Worm (Caenorhabditis elegans) whole organism, young adult: ENCODE results near the gene slc-25A26.

Experiments
- B0035.1 ChIP-seq: sonication (generic microtip); optimal IDR thresholded peaks from 2 replicates; lab custom pipeline; 2016; ENCODE audit warnings: missing genetic modification characterization, mild to moderate bottlenecking, missing compliant biosample characterization, missing genotype, missing genetic modification reagents
- B0336.3 ChIP-seq: fragments of 200-800 bp; sonication (Bioruptor generic); IDR thresholded peaks from 2 replicates; pipeline ENCODE4 v1.3.6; 2022; ENCODE audit warnings: missing genetic modification characterization, missing compliant biosample characterization
- C06A6.2 ChIP-seq: fragments of 200-800 bp; sonication (Bioruptor generic); conservative IDR thresholded peaks from 2 replicates; pipeline ENCODE4 v1.3.6; 2022; ENCODE audit warnings: missing genetic modification characterization, missing compliant biosample characterization
- F22D6.2 ChIP-seq: sonication (generic microtip); optimal IDR thresholded peaks from 2 replicates; lab custom pipeline; 2016; ENCODE audit warnings: mild to moderate bottlenecking, missing genetic modification characterization, missing compliant biosample characterization
- F23B12.7 ChIP-seq: sonication (generic microtip); optimal IDR thresholded peaks from 2 replicates; lab custom pipeline; 2017; ENCODE audit warnings: missing genetic modification characterization, mild to moderate bottlenecking, missing compliant biosample characterization, antibody characterized with exemption, moderate library complexity; ENCODE audit not compliant: insufficient read depth
- F37B4.10 ChIP-seq: fragments of 200-800 bp; sonication (Bioruptor generic); IDR thresholded peaks from 2 replicates; pipeline ENCODE4 v1.3.6; 2022; ENCODE audit warnings: missing genetic modification characterization, missing compliant biosample characterization
- F49E8.2 ChIP-seq: sonication (generic microtip); optimal IDR thresholded peaks from 3 replicates; lab custom pipeline; 2017; ENCODE audit warnings: missing genetic modification characterization, mild to moderate bottlenecking, missing compliant biosample characterization, antibody characterized with exemption, moderate library complexity; ENCODE audit not compliant: insufficient read depth
- F52B5.7 ChIP-seq: sonication (generic microtip); optimal IDR thresholded peaks from 2 replicates; lab custom pipeline; 2016; ENCODE audit warnings: mild to moderate bottlenecking, missing genetic modification characterization, missing compliant biosample characterization
- K12H6.12 ChIP-seq: fragments of 200-800 bp; sonication (Bioruptor generic); optimal IDR thresholded peaks from 2 replicates; lab custom pipeline; 2018; ENCODE audit warnings: mild to moderate bottlenecking, missing genetic modification characterization, missing compliant biosample characterization
- Y56A3A.18 ChIP-seq: fragments of 200-800 bp; sonication (Bioruptor generic); IDR thresholded peaks from 2 replicates; pipeline ENCODE4 v1.3.6; 2022; ENCODE audit warnings: missing genetic modification reagents, missing genetic modification characterization, missing compliant biosample characterization
- Y67H2A.10 ChIP-seq: fragments of 200-800 bp; sonication (Bioruptor generic); conservative IDR thresholded peaks from 2 replicates; pipeline ENCODE4 v1.3.6; 2022; ENCODE audit warnings: missing genetic modification reagents, missing genetic modification characterization, missing compliant biosample characterization
- akir-1 ChIP-seq: fragments of 200-800 bp; sonication (Bioruptor generic); optimal IDR thresholded peaks from 2 replicates; lab custom pipeline; 2018; ENCODE audit warnings: mild to moderate bottlenecking, missing genetic modification characterization, moderate library complexity, missing compliant biosample characterization
- aptf-2 ChIP-seq: fragments of 200-800 bp; sonication (Bioruptor generic); conservative IDR thresholded peaks from 2 replicates; pipeline ENCODE4 v1.3.6; 2022; ENCODE audit warnings: missing genetic modification reagents, missing genetic modification characterization, missing compliant biosample characterization
- aptf-3 ChIP-seq: fragments of 200-800 bp; sonication (Bioruptor generic); IDR thresholded peaks from 2 replicates; pipeline ENCODE4 v1.3.6; 2022; ENCODE audit warnings: missing genetic modification characterization, missing compliant biosample characterization
- atf-7 ChIP-seq: sonication (generic microtip); optimal IDR thresholded peaks from 2 replicates; lab custom pipeline; 2017; ENCODE audit warnings: mild to moderate bottlenecking, missing genetic modification characterization, missing compliant biosample characterization
- attf-3 ChIP-seq: fragments of 200-800 bp; sonication (Bioruptor generic); conservative IDR thresholded peaks from 2 replicates; pipeline ENCODE4 v1.3.6; 2022; ENCODE audit warnings: missing genetic modification reagents, missing genetic modification characterization, missing compliant biosample characterization
- attf-5 ChIP-seq: fragments of 200-800 bp; sonication (Bioruptor generic); optimal IDR thresholded peaks from 2 replicates; lab custom pipeline; 2018; ENCODE audit warnings: mild to moderate bottlenecking, missing genetic modification characterization, missing compliant biosample characterization
- ccch-3 ChIP-seq: fragments of 200-800 bp; sonication (Bioruptor generic); optimal IDR thresholded peaks from 2 replicates; lab custom pipeline; 2018; ENCODE audit warnings: mild to moderate bottlenecking, missing genetic modification characterization, missing compliant biosample characterization
- cebp-2 ChIP-seq: fragments of 200-800 bp; sonication (Bioruptor generic); IDR thresholded peaks from 2 replicates; pipeline ENCODE4 v1.3.6; 2022; ENCODE audit warnings: missing genetic modification characterization, missing compliant biosample characterization
- ceh-79 ChIP-seq: sonication (generic microtip); optimal IDR thresholded peaks from 2 replicates; lab custom pipeline; 2017; ENCODE audit warnings: mild to moderate bottlenecking, missing genetic modification characterization, missing compliant biosample characterization
- die-1 ChIP-seq: sonication (generic microtip); optimal IDR thresholded peaks from 2 replicates; lab custom pipeline; 2016; ENCODE audit warnings: missing genotype, mild to moderate bottlenecking, missing genetic modification characterization, missing compliant biosample characterization
- dpl-1 ChIP-seq: fragments of 150-350 bp; optimal IDR thresholded peaks from 2 replicates; lab custom pipeline; 2014; ENCODE audit warnings: missing biosample characterization, missing genetic modification reagents, missing genetic modification characterization
- egl-18 ChIP-seq: fragments of 200-800 bp; sonication (Bioruptor generic); IDR thresholded peaks from 2 replicates; pipeline ENCODE4 v1.3.6; 2022; ENCODE audit warnings: missing genetic modification reagents, missing genetic modification characterization, missing compliant biosample characterization
- him-1 ChIP-seq: sonication (generic microtip); optimal IDR thresholded peaks from 2 replicates; lab custom pipeline; 2016; ENCODE audit warnings: missing genotype, missing genetic modification reagents, missing genetic modification characterization, missing compliant biosample characterization
- hlh-26 ChIP-seq: fragments of 200-800 bp; sonication (Bioruptor generic); conservative IDR thresholded peaks from 2 replicates; pipeline ENCODE4 v1.3.6; 2022; ENCODE audit warnings: missing genetic modification reagents, missing genetic modification characterization, missing compliant biosample characterization
- hmg-20 ChIP-seq: fragments of 200-800 bp; sonication (Bioruptor generic); IDR thresholded peaks from 2 replicates; pipeline ENCODE4 v1.3.6; 2022; ENCODE audit warnings: missing genetic modification reagents, missing genetic modification characterization, missing compliant biosample characterization
- hsf-1 ChIP-seq: fragments of 200-800 bp; sonication (Bioruptor generic); IDR thresholded peaks from 2 replicates; pipeline ENCODE4 v1.3.6; 2022; ENCODE audit warnings: missing genetic modification reagents, missing genetic modification characterization, missing compliant biosample characterization
- lag-1 ChIP-seq: fragments of 200-800 bp; sonication (Bioruptor generic); IDR thresholded peaks from 2 replicates; pipeline ENCODE4 v1.3.6; 2022; ENCODE audit warnings: missing genetic modification reagents, missing genetic modification characterization, missing compliant biosample characterization
- let-607 ChIP-seq, 2 experiments: fragments of 200-800 bp in 1 of 2; sonication (Bioruptor generic) in 1 of 2; sonication (generic microtip) in 1 of 2; optimal IDR thresholded peaks; 2 replicates each; lab custom pipeline; 2016 to 2018; ENCODE audit warnings: mild to moderate bottlenecking in 2 of 2, missing compliant biosample characterization in 2 of 2, missing genetic modification characterization in 2 of 2, moderate library complexity in 2 of 2, missing genotype in 1 of 2
- lin-26 ChIP-seq: fragments of 200-800 bp; sonication (Bioruptor generic); IDR thresholded peaks from 2 replicates; pipeline ENCODE4 v1.3.6; 2022; ENCODE audit warnings: missing genetic modification reagents, missing genetic modification characterization, missing compliant biosample characterization
- lin-35 ChIP-seq, 3 experiments: fragments of 150-350 bp in 2 of 3; sonication (generic microtip) in 1 of 3; optimal IDR thresholded peaks; 2 replicates each; lab custom pipeline; 2014 to 2018; ENCODE audit warnings: missing biosample characterization in 3 of 3, missing genetic modification characterization in 3 of 3, missing genetic modification reagents in 3 of 3
- lir-1 ChIP-seq: fragments of 200-800 bp; sonication (Bioruptor generic); conservative IDR thresholded peaks from 2 replicates; pipeline ENCODE4 v1.3.6; 2022; ENCODE audit warnings: missing genetic modification reagents, missing genetic modification characterization, missing compliant biosample characterization
- lsl-1 ChIP-seq: fragments of 200-800 bp; sonication (Bioruptor generic); optimal IDR thresholded peaks from 2 replicates; lab custom pipeline; 2018; ENCODE audit warnings: mild to moderate bottlenecking, missing genetic modification characterization, moderate library complexity, missing compliant biosample characterization
- madf-8 ChIP-seq: fragments of 200-800 bp; sonication (Bioruptor generic); conservative IDR thresholded peaks from 2 replicates; pipeline ENCODE4 v1.3.6; 2022; ENCODE audit warnings: missing genetic modification reagents, missing genetic modification characterization, missing compliant biosample characterization
- mes-4 ChIP-seq: sonication (generic microtip); optimal IDR thresholded peaks from 2 replicates; lab custom pipeline; 2016; ENCODE audit warnings: missing genotype, missing genetic modification characterization, missing compliant biosample characterization
- nfyb-1 ChIP-seq: fragments of 200-800 bp; sonication (Bioruptor generic); IDR thresholded peaks from 2 replicates; pipeline ENCODE4 v1.3.6; 2022; ENCODE audit warnings: missing genetic modification reagents, missing genetic modification characterization, missing compliant biosample characterization
- nhr-27 ChIP-seq: fragments of 200-800 bp; sonication (Bioruptor generic); optimal IDR thresholded peaks from 2 replicates; lab custom pipeline; 2018; ENCODE audit warnings: mild to moderate bottlenecking, missing genetic modification characterization, moderate library complexity, missing compliant biosample characterization
- nhr-80 ChIP-seq: sonication (generic microtip); optimal IDR thresholded peaks from 2 replicates; lab custom pipeline; 2016; ENCODE audit warnings: missing genetic modification characterization, missing compliant biosample characterization
- nhr-90 ChIP-seq: sonication (generic microtip); optimal IDR thresholded peaks from 2 replicates; lab custom pipeline; 2016; ENCODE audit warnings: missing genotype, mild to moderate bottlenecking, missing genetic modification characterization, missing compliant biosample characterization
- pbrm-1 ChIP-seq: fragments of 200-800 bp; sonication (Bioruptor generic); IDR thresholded peaks from 2 replicates; pipeline ENCODE4 v1.3.6; 2022; ENCODE audit warnings: missing genetic modification reagents, missing genetic modification characterization, missing compliant biosample characterization
- sdz-38 ChIP-seq: sonication (generic microtip); optimal IDR thresholded peaks from 2 replicates; lab custom pipeline; 2016; ENCODE audit warnings: missing genotype, missing genetic modification characterization, missing compliant biosample characterization
- snpc-1.1 ChIP-seq: sonication (generic microtip); optimal IDR thresholded peaks from 2 replicates; lab custom pipeline; 2017; ENCODE audit warnings: missing genetic modification characterization, mild to moderate bottlenecking, missing compliant biosample characterization, antibody characterized with exemption, moderate library complexity, missing genotype, missing genetic modification reagents; ENCODE audit not compliant: insufficient read depth
- somi-1 ChIP-seq: fragments of 200-800 bp; sonication (Bioruptor generic); optimal IDR thresholded peaks from 2 replicates; lab custom pipeline; 2018; ENCODE audit warnings: mild to moderate bottlenecking, missing genetic modification characterization, missing compliant biosample characterization
- tbx-9 ChIP-seq: sonication (generic microtip); optimal IDR thresholded peaks from 2 replicates; lab custom pipeline; 2016; ENCODE audit warnings: borderline replicate concordance, missing genetic modification characterization, inconsistent platforms, missing compliant biosample characterization
- zfh-2 ChIP-seq: fragments of 200-800 bp; sonication (Bioruptor generic); conservative IDR thresholded peaks from 2 replicates; pipeline ENCODE4 v1.3.6; 2022; ENCODE audit warnings: missing genetic modification reagents, missing genetic modification characterization, missing compliant biosample characterization
- ztf-18 ChIP-seq: sonication (generic microtip); optimal IDR thresholded peaks from 2 replicates; lab custom pipeline; 2016; ENCODE audit warnings: missing genotype, mild to moderate bottlenecking, missing genetic modification characterization, missing compliant biosample characterization
- ztf-22 ChIP-seq: fragments of 200-800 bp; sonication (Bioruptor generic); optimal IDR thresholded peaks from 2 replicates; lab custom pipeline; 2018; ENCODE audit warnings: mild to moderate bottlenecking, missing genetic modification characterization, moderate library complexity, missing compliant biosample characterization
- ztf-26 ChIP-seq: sonication (generic microtip); optimal IDR thresholded peaks from 2 replicates; lab custom pipeline; 2017; ENCODE audit warnings: missing genetic modification characterization, missing compliant biosample characterization
- ztf-6 ChIP-seq: fragments of 200-800 bp; sonication (Bioruptor generic); IDR thresholded peaks from 2 replicates; pipeline ENCODE4 v1.3.6; 2022; ENCODE audit warnings: missing genetic modification reagents, missing genetic modification characterization, missing compliant biosample characterization

Gene slc-25A26

ce11 chrIV:8888525-8889026, 41.7 kb upstream of the slc-25A26 start, which contains the start of gene oma-1 (continued):
- TF ChIP-seq nhr-27 (tag; lab: Kevin White, UChicago): no peak
- peak; percentile 49 for TF ChIP-seq ztf-18 (tag; lab: Kevin White, UChicago)
- no peak for TF ChIP-seq ztf-26 (tag; lab: Kevin White, UChicago)
- no peak for TF ChIP-seq attf-5 (GFP tag; lab: Kevin White, UChicago)
- no peak for TF ChIP-seq hlh-26
- no peak for TF ChIP-seq ztf-22 (GFP tag; lab: Kevin White, UChicago)
- TF ChIP-seq mes-4 (tag; lab: Kevin White, UChicago): no peak
- TF ChIP-seq atf-7 (tag; lab: Kevin White, UChicago): no peak
- TF ChIP-seq Y56A3A.18 (GFP tag; lab: Robert Waterston, UW): no peak
- no peak for TF ChIP-seq Y67H2A.10
- no peak for TF ChIP-seq aptf-3 (GFP tag; lab: Robert Waterston, UW)
- TF ChIP-seq madf-8 (GFP tag; lab: Robert Waterston, UW): peak; percentile 98
- no peak for TF ChIP-seq sdz-38 (tag; lab: Kevin White, UChicago)
- TF ChIP-seq nhr-80 (tag; lab: Kevin White, UChicago): no peak
- no peak for TF ChIP-seq lir-1 (GFP tag; lab: Robert Waterston, UW)
- TF ChIP-seq cebp-2 (GFP tag; lab: Robert Waterston, UW): no peak
- TF ChIP-seq F52B5.7 (tag; lab: Kevin White, UChicago): no peak
- no peak; the same call in 1 of the 2 replicates for TF ChIP-seq pbrm-1 (GFP tag; lab: Robert Waterston, UW)
- peak; percentile 83 for TF ChIP-seq dpl-1 (GFP tag; lab: Kevin White, UChicago)
- no peak for TF ChIP-seq nhr-90 (tag; lab: Kevin White, UChicago)
- TF ChIP-seq C06A6.2 (GFP tag; lab: Robert Waterston, UW): no peak
- no peak for TF ChIP-seq him-1 (tag; lab: Kevin White, UChicago)
- no peak for TF ChIP-seq lin-26 (GFP tag; lab: Robert Waterston, UW)
- peak; percentile 56; the same call in 1 of the 2 replicates for TF ChIP-seq attf-3 (GFP tag; lab: Robert Waterston, UW)
- no peak for TF ChIP-seq F37B4.10 (GFP tag; lab: Robert Waterston, UW)
- no peak for TF ChIP-seq somi-1
- peak; percentile 99 for TF ChIP-seq lsl-1
- TF ChIP-seq lin-35 (GFP tag; optimal IDR thresholded peaks at IDR 0.05; lab: Kevin White, UChicago): peak in 1 of 3 experiments; percentile 64
- TF ChIP-seq K12H6.12 (tag; lab: Kevin White, UChicago): no peak
- TF ChIP-seq snpc-1.1 (tag; lab: Kevin White, UChicago): no peak
- no peak for TF ChIP-seq F22D6.2 (tag; lab: Kevin White, UChicago)
- no peak for TF ChIP-seq F23B12.7
- no peak for TF ChIP-seq B0035.1 (tag; lab: Kevin White, UChicago)
- no peak for TF ChIP-seq akir-1 (GFP tag; lab: Kevin White, UChicago)
- TF ChIP-seq die-1 (tag; lab: Kevin White, UChicago): no peak
- TF ChIP-seq hmg-20 (GFP tag; lab: Robert Waterston, UW): no peak
- TF ChIP-seq tbx-9 (tag; lab: Kevin White, UChicago): no peak
- TF ChIP-seq ccch-3 (GFP tag; lab: Kevin White, UChicago): no peak
- TF ChIP-seq let-607 (tag; optimal IDR thresholded peaks at IDR 0.05; lab: Kevin White, UChicago): no peak
- TF ChIP-seq B0336.3: no peak
- TF ChIP-seq ztf-6 (GFP tag; lab: Robert Waterston, UW): no peak
- TF ChIP-seq nfyb-1 (GFP tag; lab: Robert Waterston, UW): no peak
- no peak for TF ChIP-seq lag-1 (GFP tag; lab: Robert Waterston, UW)
- peak; percentile 88 for TF ChIP-seq F49E8.2 (tag; lab: Kevin White, UChicago)
- no peak for TF ChIP-seq ceh-79
- no peak for TF ChIP-seq zfh-2 (GFP tag; lab: Robert Waterston, UW)
- no peak; the same call in 1 of the 2 replicates for TF ChIP-seq hsf-1 (GFP tag; lab: Robert Waterston, UW)
- no peak for TF ChIP-seq egl-18 (GFP tag; lab: Robert Waterston, UW)
- TF ChIP-seq aptf-2 (GFP tag; lab: Robert Waterston, UW): no peak
